Fruit fly (Drosophila melanogaster) whole organism, pupa: ENCODE measurements around the gene Rab23.

Experiments
- CG10348 ChIP-seq: fragments of 200-800 bp; sonication (Bioruptor generic); IDR thresholded peaks from 2 replicates; pipeline ENCODE4 v1.3.6; 2022; ENCODE audit warnings: missing biosample characterization, missing genetic modification characterization
- CG12605 ChIP-seq: fragments of 200-800 bp; sonication (Bioruptor generic); IDR thresholded peaks from 2 replicates; pipeline ENCODE4 v1.3.6; 2022; ENCODE audit warnings: missing biosample characterization, missing genetic modification characterization
- CG13204 ChIP-seq: fragments of 200-800 bp; sonication (Bioruptor generic); optimal IDR thresholded peaks from 2 replicates; lab custom pipeline; 2018; ENCODE audit warnings: missing biosample characterization, mild to moderate bottlenecking, missing genetic modification characterization, moderate library complexity
- CG14655 ChIP-seq: fragments of 200-800 bp; sonication (Bioruptor generic); optimal IDR thresholded peaks from 3 replicates; lab custom pipeline; 2017; ENCODE audit warnings: mild to moderate bottlenecking, missing biosample characterization, missing genetic modification reagents, missing genetic modification characterization
- CG15710 ChIP-seq: fragments of 200-800 bp; sonication (Bioruptor generic); optimal IDR thresholded peaks from 2 replicates; lab custom pipeline; 2018; ENCODE audit warnings: missing biosample characterization, mild to moderate bottlenecking, missing genetic modification characterization, moderate library complexity
- CG17806 ChIP-seq: fragments of 200-800 bp; sonication (Bioruptor generic); optimal IDR thresholded peaks from 2 replicates; lab custom pipeline; 2018; ENCODE audit warnings: missing biosample characterization, mild to moderate bottlenecking, missing genetic modification characterization, moderate library complexity
- CG32121 ChIP-seq: fragments of 200-800 bp; sonication (Bioruptor generic); IDR thresholded peaks from 2 replicates; pipeline ENCODE4 v1.3.6; 2022; ENCODE audit warnings: missing biosample characterization, missing genetic modification characterization
- CG34367 ChIP-seq: fragments of 200-800 bp; sonication (Bioruptor generic); optimal IDR thresholded peaks from 2 replicates; lab custom pipeline; 2018; ENCODE audit warnings: missing biosample characterization, mild to moderate bottlenecking, missing genetic modification characterization
- CG4496 ChIP-seq: fragments of 200-800 bp; sonication (Bioruptor generic); IDR thresholded peaks from 3 replicates; pipeline ENCODE4 v1.3.6; 2022; ENCODE audit warnings: missing biosample characterization, missing genetic modification characterization
- CG8159 ChIP-seq: fragments of 200-800 bp; sonication (Bioruptor generic); optimal IDR thresholded peaks from 3 replicates; lab custom pipeline; 2018; ENCODE audit warnings: missing biosample characterization, mild to moderate bottlenecking, missing genetic modification characterization, moderate library complexity
- CG8301 ChIP-seq: fragments of 200-800 bp; sonication (Bioruptor generic); optimal IDR thresholded peaks from 2 replicates; lab custom pipeline; 2018; ENCODE audit warnings: missing biosample characterization, mild to moderate bottlenecking, missing genetic modification characterization
- CG9948 ChIP-seq: fragments of 200-800 bp; sonication (Bioruptor generic); optimal IDR thresholded peaks from 2 replicates; lab custom pipeline; 2018; ENCODE audit warnings: missing biosample characterization, mild to moderate bottlenecking, missing genetic modification characterization, moderate library complexity
- D1 ChIP-seq: fragments of 200-800 bp; sonication (Bioruptor generic); optimal IDR thresholded peaks from 2 replicates; lab custom pipeline; 2018; ENCODE audit warnings: missing biosample characterization, mild to moderate bottlenecking, missing genetic modification characterization, moderate library complexity
- EcR ChIP-seq: fragments of 200-800 bp; sonication (Bioruptor generic); optimal IDR thresholded peaks from 3 replicates; lab custom pipeline; 2019; ENCODE audit warnings: missing biosample characterization, missing genetic modification characterization, mild to moderate bottlenecking, moderate library complexity, missing genetic modification reagents
- Ets98B ChIP-seq: fragments of 200-800 bp; sonication (Bioruptor generic); IDR thresholded peaks from 2 replicates; pipeline ENCODE4 v1.3.6; 2022; ENCODE audit warnings: missing biosample characterization, missing genetic modification characterization
- Pif1A ChIP-seq: fragments of 200-800 bp; sonication (Bioruptor generic); optimal IDR thresholded peaks from 3 replicates; lab custom pipeline; 2016; ENCODE audit warnings: missing biosample characterization, missing genetic modification characterization
- Pif1B ChIP-seq: fragments of 200-800 bp; sonication (Bioruptor generic); optimal IDR thresholded peaks from 3 replicates; lab custom pipeline; 2016; ENCODE audit warnings: missing biosample characterization, missing genetic modification characterization
- Snoo ChIP-seq: fragments of 200-800 bp; sonication (Bioruptor generic); optimal IDR thresholded peaks from 3 replicates; lab custom pipeline; 2017; ENCODE audit warnings: missing biosample characterization, mild to moderate bottlenecking, missing genetic modification characterization, inconsistent platforms
- fd96Ca ChIP-seq: fragments of 200-800 bp; sonication (Bioruptor generic); IDR thresholded peaks from 3 replicates; pipeline ENCODE4 v1.3.6; 2022; ENCODE audit warnings: missing biosample characterization, missing genetic modification characterization
- gl ChIP-seq: fragments of 200-800 bp; sonication (Bioruptor generic); optimal IDR thresholded peaks from 2 replicates; lab custom pipeline; 2018; ENCODE audit warnings: missing biosample characterization, mild to moderate bottlenecking, missing genetic modification characterization
- rn ChIP-seq: fragments of 200-800 bp; sonication (Bioruptor generic); IDR thresholded peaks from 2 replicates; pipeline ENCODE4 v1.3.6; 2022; ENCODE audit warnings: missing biosample characterization, missing genetic modification characterization

The Rab23 gene

DNA sequence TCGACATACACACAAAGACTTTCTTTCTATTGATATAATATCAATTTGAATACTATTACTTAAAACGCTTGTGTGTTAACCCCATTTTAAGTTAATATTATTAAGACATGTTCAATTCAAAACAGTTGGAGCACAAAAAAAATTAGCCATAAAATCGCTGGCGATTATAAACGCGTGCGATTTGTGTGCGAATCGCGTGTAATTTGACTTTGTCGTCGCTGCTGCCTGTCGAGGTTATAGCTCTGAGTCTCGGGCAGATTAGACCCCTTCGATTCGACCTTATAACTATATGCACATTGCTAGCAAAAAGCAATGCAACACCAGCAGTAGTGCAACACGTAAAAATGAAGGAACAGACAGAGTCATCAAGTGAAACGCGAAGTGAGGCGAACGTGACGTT lies 19.7 kb upstream of the Rab23 start:
- TF ChIP-seq EcR (GFP tag; lab: Kevin White, UChicago), result no peak

DNA sequence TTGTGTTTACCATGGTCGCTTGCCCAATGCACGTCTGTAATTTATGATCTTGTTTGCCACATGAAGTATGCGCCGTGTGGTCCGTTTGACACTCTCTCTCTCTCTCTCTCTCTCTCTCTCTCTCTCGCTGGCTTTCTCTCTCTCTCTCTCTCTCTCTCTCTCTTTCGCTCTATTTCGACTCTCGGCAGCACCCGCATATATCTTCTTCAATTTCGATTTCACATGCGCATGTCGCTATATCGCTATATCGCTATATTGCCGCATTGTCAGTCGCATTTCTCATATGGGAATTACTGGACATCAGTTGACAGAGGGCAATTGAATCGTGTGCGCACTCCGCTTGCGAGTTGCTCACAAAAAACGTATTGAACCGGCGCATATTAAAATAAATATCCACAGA lies 15.9 kb upstream of the Rab23 start:
- TF ChIP-seq rn (no peak), CG14655 (GFP tag; lab: Kevin White, UChicago) (no peak), CG13204 (GFP tag; lab: Kevin White, UChicago) (no peak), CG32121 (GFP tag; lab: Robert Waterston, UW) (peak; percentile 29; the same call in 1 of the 2 replicates), CG4496 (GFP tag; lab: Robert Waterston, UW) (peak; percentile 51; the same call in 1 of the 3 replicates), EcR (GFP tag; lab: Kevin White, UChicago) (no peak), Ets98B (GFP tag; lab: Robert Waterston, UW) (peak; percentile 42; the same call in 1 of the 2 replicates), gl (tag; lab: Kevin White, UChicago) (no peak)

DNA sequence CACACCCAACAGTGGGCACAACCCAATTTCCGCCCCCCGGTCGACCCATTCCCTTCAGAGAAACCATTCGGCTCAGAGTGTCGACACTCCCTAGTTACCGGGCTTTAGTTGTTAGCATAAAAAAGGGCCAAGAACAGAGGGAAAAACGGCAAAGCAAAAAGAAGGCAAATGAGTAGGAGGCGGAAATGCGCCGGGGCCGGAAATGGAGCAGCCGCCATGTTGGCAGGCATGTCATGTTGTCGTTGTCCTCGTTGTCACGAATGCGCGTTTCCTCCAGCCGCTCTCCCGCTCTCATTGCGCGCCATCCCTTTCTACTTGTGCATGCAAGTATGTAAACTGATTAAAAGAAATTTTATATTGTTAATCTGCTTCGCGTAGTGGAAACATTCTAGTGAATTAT lies 11.2 kb upstream of the Rab23 start:
- TF ChIP-seq CG4496 (GFP tag; lab: Robert Waterston, UW) (peak; percentile 29; the same call in 1 of the 3 replicates), CG8159 (tag; lab: Kevin White, UChicago) (no peak)
- TF ChIP-seq, all 21 proteins: peak for 1

DNA sequence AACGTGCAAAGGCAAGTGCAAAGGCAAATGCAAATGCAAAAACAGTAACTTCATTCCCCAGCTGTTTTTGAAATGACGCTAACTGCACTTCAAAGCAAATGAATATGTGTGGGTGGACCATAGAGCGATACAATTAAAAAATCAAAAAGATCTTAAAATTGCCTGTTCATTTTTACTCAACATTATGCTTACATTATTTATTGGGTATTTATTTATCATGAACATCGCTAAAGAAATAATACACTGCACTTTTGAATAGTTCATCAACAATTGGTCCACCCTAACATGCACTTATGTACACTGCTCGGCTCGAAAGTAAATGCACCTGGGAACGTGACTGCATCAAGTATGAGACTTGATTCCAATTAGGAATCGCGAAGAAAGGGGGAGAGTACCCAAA lies 9.2 kb upstream of the Rab23 start:
- TF ChIP-seq EcR (GFP tag; lab: Kevin White, UChicago) (no peak), CG32121 (GFP tag; lab: Robert Waterston, UW) (peak; percentile 81), Pif1A (GFP tag; lab: Kevin White, UChicago) (peak; percentile 76), CG12605 (GFP tag; lab: Robert Waterston, UW) (peak; percentile 81), Pif1B (peak; percentile 36), rn (0 out of 2 replicates have a peak, but pooled peaks have one; percentile 22), D1 (tag; lab: Kevin White, UChicago) (no peak), CG14655 (GFP tag; lab: Kevin White, UChicago) (peak; percentile 61), CG15710 (tag; lab: Kevin White, UChicago) (peak; percentile 40), Ets98B (GFP tag; lab: Robert Waterston, UW) (peak; percentile 84), CG10348 (GFP tag; lab: Robert Waterston, UW) (no peak), Snoo (tag; lab: Kevin White, UChicago) (peak; percentile 11), CG4496 (GFP tag; lab: Robert Waterston, UW) (peak; percentile 89), fd96Ca (GFP tag; lab: Robert Waterston, UW) (peak; percentile 62; the same call in 2 of the 3 replicates), CG34367 (tag; lab: Kevin White, UChicago) (peak; percentile 49), CG13204 (GFP tag; lab: Kevin White, UChicago) (no peak), CG8159 (tag; lab: Kevin White, UChicago) (peak; percentile 84), CG8301 (peak; percentile 78), CG17806 (no peak)

DNA sequence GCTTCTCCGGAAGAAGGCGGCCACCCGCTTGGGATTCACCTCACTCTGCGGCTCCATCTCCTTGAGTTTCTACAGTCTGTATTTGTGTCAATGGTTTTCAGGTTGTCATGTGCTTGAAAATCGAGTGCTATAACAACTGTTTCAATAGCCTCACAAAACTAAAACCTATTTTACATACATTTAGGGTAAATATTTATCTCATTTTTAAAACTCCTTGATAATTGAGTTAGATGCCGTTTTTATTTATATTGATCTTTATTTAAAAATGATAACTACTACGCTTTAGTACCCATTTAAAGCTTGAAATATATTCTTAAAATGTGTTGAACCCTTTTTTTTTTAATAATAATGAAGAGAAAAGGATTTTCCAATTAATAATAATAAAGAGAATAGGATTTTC lies 8.0 kb upstream of the Rab23 start, which contains the start of gene CG2104:
Gene CG2104 (minus strand): TSS at position 101 of the 400 bp plus-strand sequence.
- TF ChIP-seq CG9948 (no peak), CG8301 (no peak), Pif1A (GFP tag; lab: Kevin White, UChicago) (no peak), rn (no peak), CG32121 (GFP tag; lab: Robert Waterston, UW) (no peak), CG8159 (tag; lab: Kevin White, UChicago) (no peak), EcR (GFP tag; lab: Kevin White, UChicago) (no peak), CG10348 (GFP tag; lab: Robert Waterston, UW) (no peak), Snoo (tag; lab: Kevin White, UChicago) (no peak), Ets98B (GFP tag; lab: Robert Waterston, UW) (no peak), CG4496 (GFP tag; lab: Robert Waterston, UW) (no peak), CG34367 (tag; lab: Kevin White, UChicago) (no peak), Pif1B (no peak), CG17806 (no peak), CG15710 (tag; lab: Kevin White, UChicago) (no peak), CG14655 (GFP tag; lab: Kevin White, UChicago) (no peak), CG13204 (GFP tag; lab: Kevin White, UChicago) (no peak), D1 (tag; lab: Kevin White, UChicago) (no peak)

DNA sequence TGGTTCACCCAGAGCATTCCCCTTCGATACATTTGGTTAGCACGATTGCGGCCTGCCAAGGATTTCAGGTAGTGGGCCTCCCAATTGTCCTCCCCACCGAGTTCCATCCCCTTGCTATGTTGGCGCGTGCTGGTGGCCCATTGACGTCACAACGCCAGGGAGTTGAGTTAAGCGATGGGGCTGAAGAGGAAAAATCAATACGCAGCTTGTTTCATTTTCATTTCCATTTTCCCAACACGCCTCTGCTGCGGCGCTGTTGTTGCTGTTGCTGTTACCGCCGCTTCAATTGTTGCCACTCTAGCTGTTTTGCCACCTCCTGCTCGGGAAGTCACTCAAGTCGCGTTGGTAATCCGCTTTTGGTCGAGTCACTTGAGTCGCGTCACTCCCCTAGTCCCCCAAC lies 5.8 kb upstream of the Rab23 start:
- TF ChIP-seq CG15710 (tag; lab: Kevin White, UChicago), result no peak
- TF ChIP-seq CG13204 (GFP tag; lab: Kevin White, UChicago), result no peak
- TF ChIP-seq CG10348 (GFP tag; lab: Robert Waterston, UW), result no peak
- TF ChIP-seq D1 (tag; lab: Kevin White, UChicago), result no peak
- TF ChIP-seq Pif1A (GFP tag; lab: Kevin White, UChicago), result no peak
- TF ChIP-seq Ets98B (GFP tag; lab: Robert Waterston, UW), result no peak
- TF ChIP-seq CG8159 (tag; lab: Kevin White, UChicago), result no peak

DNA sequence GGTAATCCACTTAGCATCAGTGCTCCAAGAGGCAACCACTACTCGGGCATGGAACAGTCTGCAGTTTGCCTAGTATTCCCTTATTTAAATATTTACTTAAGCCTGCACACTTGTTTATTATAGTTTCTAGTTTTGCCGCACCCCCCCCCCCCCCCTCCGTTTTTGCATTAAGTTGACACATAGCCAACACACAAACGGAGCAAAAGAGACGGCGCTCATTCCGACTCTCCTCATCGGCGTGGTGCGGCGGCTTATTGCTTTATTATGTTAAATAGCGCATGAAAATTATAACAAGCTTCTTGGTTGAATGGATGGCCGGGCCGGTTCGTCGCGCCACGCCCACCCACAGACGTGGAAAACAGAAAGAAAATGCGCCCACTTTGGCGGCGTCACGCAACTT lies 4.4 kb upstream of the Rab23 start:
- no peak for TF ChIP-seq D1 (tag; lab: Kevin White, UChicago)
- no peak for TF ChIP-seq CG8159 (tag; lab: Kevin White, UChicago)
- no peak for TF ChIP-seq Snoo (tag; lab: Kevin White, UChicago)
- TF ChIP-seq gl (tag; lab: Kevin White, UChicago), result no peak
- no peak for TF ChIP-seq CG4496 (GFP tag; lab: Robert Waterston, UW)
- TF ChIP-seq CG32121 (GFP tag; lab: Robert Waterston, UW), result no peak
- TF ChIP-seq EcR (GFP tag; lab: Kevin White, UChicago), result no peak
- no peak for TF ChIP-seq CG17806
- TF ChIP-seq CG14655 (GFP tag; lab: Kevin White, UChicago), result no peak
- no peak for TF ChIP-seq CG13204 (GFP tag; lab: Kevin White, UChicago)
